Comparison of ENCODE assay signal across 1 fruit fly cellular context in the genomic region with DNA sequence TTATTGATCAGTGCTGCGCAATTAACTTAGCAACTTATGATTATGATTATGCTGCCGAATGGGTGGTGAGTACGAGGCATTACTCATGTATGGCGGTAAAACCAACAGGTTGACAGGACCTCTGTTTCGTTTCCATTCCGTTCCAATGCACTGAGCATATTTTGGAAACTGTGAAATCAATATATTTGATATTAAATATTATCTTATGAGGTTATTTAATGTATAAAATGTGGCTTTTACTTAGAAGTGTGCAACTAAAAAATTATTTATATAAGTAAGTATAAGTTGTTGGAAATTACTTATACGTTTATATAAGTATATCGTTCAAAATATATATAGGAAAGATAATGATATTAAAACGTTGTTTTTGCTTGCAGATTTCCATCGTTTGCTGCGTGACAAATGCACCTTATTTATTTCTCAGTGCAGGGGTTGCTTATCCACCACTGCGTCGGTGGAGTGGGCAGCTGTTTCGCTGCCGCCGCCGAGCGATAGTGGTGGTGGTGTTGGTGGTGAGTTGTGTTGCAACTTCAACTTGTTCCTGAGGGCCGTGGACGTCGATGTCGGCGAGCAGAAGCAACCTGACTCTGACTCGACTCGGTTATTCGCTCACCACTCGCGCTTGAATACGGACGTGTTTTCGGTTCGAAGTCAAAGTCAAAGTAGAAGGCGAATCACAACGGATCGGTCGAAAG.
TF ChIP-seq lines count a peak whose summit lies in the region.

A gene (plus strand): TSS at position 568 of the 695 bp plus-strand sequence.

TF ChIP-seq in whole organism, embryonic, 481 proteins besides CTCF, POLR2A, EP300 and RAD21 (continued from another document and continues in another):
- TF ChIP-seq klu (GFP tag; IDR thresholded peaks at IDR 0.05; lab: Robert Waterston, UW): no peak; the same call in 1 of the 2 replicates
- TF ChIP-seq CG4360 (GFP tag; IDR thresholded peaks at IDR 0.05; lab: Robert Waterston, UW): peak; percentile 39; the same call in 1 of the 2 replicates
- TF ChIP-seq D (optimal IDR thresholded peaks at IDR 0.05; lab: Kevin White, UChicago): no peak
- peak; percentile 89 for TF ChIP-seq D (GFP tag; optimal IDR thresholded peaks at IDR 0.05; lab: Kevin White, UChicago)
- TF ChIP-seq CG15073 (GFP tag; optimal IDR thresholded peaks at IDR 0.05; lab: Kevin White, UChicago): no peak
- TF ChIP-seq Oaz (GFP tag; IDR thresholded peaks at IDR 0.05; lab: Robert Waterston, UW): no peak
- TF ChIP-seq ken (GFP tag; IDR thresholded peaks at IDR 0.05; lab: Robert Waterston, UW): no peak; the same call in 2 of the 3 replicates
- peak; percentile 44 for TF ChIP-seq Aef1 (GFP tag; IDR thresholded peaks at IDR 0.05; lab: Robert Waterston, UW)
- TF ChIP-seq cad (GFP tag; optimal IDR thresholded peaks at IDR 0.05; lab: Kevin White, UChicago): no peak
- peak; percentile 80 for TF ChIP-seq CG1529 (GFP tag; optimal IDR thresholded peaks at IDR 0.05; lab: Kevin White, UChicago)
- TF ChIP-seq Trl (optimal IDR thresholded peaks at IDR 0.05; lab: Kevin White, UChicago): no peak
- TF ChIP-seq Trl (GFP tag; optimal IDR thresholded peaks at IDR 0.05; lab: Kevin White, UChicago): peak; percentile 24
- peak; percentile 86 for TF ChIP-seq Ssrp (tag; optimal IDR thresholded peaks at IDR 0.05; lab: Kevin White, UChicago)
- TF ChIP-seq trh (GFP tag; optimal IDR thresholded peaks at IDR 0.05; lab: Kevin White, UChicago): peak; percentile 32
- no peak for TF ChIP-seq CG1647 (GFP tag; optimal IDR thresholded peaks at IDR 0.05; lab: Kevin White, UChicago)
- TF ChIP-seq Dek (tag; optimal IDR thresholded peaks at IDR 0.05; lab: Kevin White, UChicago): peak; percentile 59
- peak; percentile 30 for TF ChIP-seq Ets97D (GFP tag; optimal IDR thresholded peaks at IDR 0.05; lab: Kevin White, UChicago)
- TF ChIP-seq Sry-β (GFP tag; optimal IDR thresholded peaks at IDR 0.05; lab: Kevin White, UChicago): peak; percentile 85
- peak; percentile 31 for TF ChIP-seq exex (tag; optimal IDR thresholded peaks at IDR 0.05; lab: Kevin White, UChicago)
- no peak for TF ChIP-seq Hey (tag; optimal IDR thresholded peaks at IDR 0.05; lab: Kevin White, UChicago)
- peak; percentile 55 for TF ChIP-seq psq (GFP tag; optimal IDR thresholded peaks at IDR 0.05; lab: Kevin White, UChicago)
- TF ChIP-seq pzg (GFP tag; optimal IDR thresholded peaks at IDR 0.05; lab: Kevin White, UChicago): no peak
- TF ChIP-seq Nf-YC (tag; optimal IDR thresholded peaks at IDR 0.05; lab: Kevin White, UChicago): peak; percentile 64
- no peak for TF ChIP-seq CG8944 (GFP tag; optimal IDR thresholded peaks at IDR 0.05; lab: Kevin White, UChicago)
- no peak for TF ChIP-seq GATAe (GFP tag; conservative IDR thresholded peaks at IDR 0.05; lab: Robert Waterston, UW)
- TF ChIP-seq NC2β (GFP tag; optimal IDR thresholded peaks at IDR 0.05; lab: Kevin White, UChicago): peak; percentile 53
- TF ChIP-seq CG15479 (GFP tag; optimal IDR thresholded peaks at IDR 0.05; lab: Kevin White, UChicago): peak; percentile 80
- TF ChIP-seq CG10543 (GFP tag; optimal IDR thresholded peaks at IDR 0.05; lab: Kevin White, UChicago): peak; percentile 53
- TF ChIP-seq sim (GFP tag; IDR thresholded peaks at IDR 0.05; lab: Robert Waterston, UW): no peak
- TF ChIP-seq shn (GFP tag; optimal IDR thresholded peaks at IDR 0.05; lab: Kevin White, UChicago): no peak
- peak; percentile 79 for TF ChIP-seq CG10959 (GFP tag; IDR thresholded peaks at IDR 0.05; lab: Robert Waterston, UW)
- TF ChIP-seq CG14860 (GFP tag; IDR thresholded peaks at IDR 0.05; lab: Robert Waterston, UW; ENCODE audit: partially characterized antibody): no peak
- no peak for TF ChIP-seq Elba2 (GFP tag; optimal IDR thresholded peaks at IDR 0.05; lab: Kevin White, UChicago)
- TF ChIP-seq ind (GFP tag; optimal IDR thresholded peaks at IDR 0.05; lab: Kevin White, UChicago): peak; percentile 73
- no peak for TF ChIP-seq Doc2 (GFP tag; IDR thresholded peaks at IDR 0.05; lab: Robert Waterston, UW)
- TF ChIP-seq ttk (GFP tag; IDR thresholded peaks at IDR 0.05; lab: Robert Waterston, UW): peak; percentile 62; the same call in 1 of the 2 replicates
- TF ChIP-seq hkb (optimal IDR thresholded peaks at IDR 0.05; lab: Kevin White, UChicago): no peak
- TF ChIP-seq hkb (GFP tag; IDR thresholded peaks at IDR 0.05; lab: Robert Waterston, UW): peak; percentile 65
- TF ChIP-seq Mrtf (GFP tag; IDR thresholded peaks at IDR 0.05; lab: Robert Waterston, UW): peak; percentile 65; the same call in 2 of the 3 replicates
- peak; percentile 85 for TF ChIP-seq row (GFP tag; IDR thresholded peaks at IDR 0.05; lab: Robert Waterston, UW)
- TF ChIP-seq btn (GFP tag; optimal IDR thresholded peaks at IDR 0.05; lab: Kevin White, UChicago): no peak
- no peak for TF ChIP-seq CG16863 (GFP tag; optimal IDR thresholded peaks at IDR 0.05; lab: Kevin White, UChicago)
- TF ChIP-seq Med (GFP tag; lab: Kevin White, UChicago): peak; percentile 87
- peak; percentile 91 for TF ChIP-seq phol (tag; optimal IDR thresholded peaks at IDR 0.05; lab: Kevin White, UChicago)
- peak; percentile 48 for TF ChIP-seq CG3838 (GFP tag; optimal IDR thresholded peaks at IDR 0.05; lab: Kevin White, UChicago)
- no peak for TF ChIP-seq CG9876 (GFP tag; optimal IDR thresholded peaks at IDR 0.05; lab: Kevin White, UChicago)
- peak; percentile 52 for TF ChIP-seq fd3F (GFP tag; optimal IDR thresholded peaks at IDR 0.05; lab: Kevin White, UChicago)
- peak; percentile 80 for TF ChIP-seq cwo (GFP tag; optimal IDR thresholded peaks at IDR 0.05; lab: Kevin White, UChicago)
- TF ChIP-seq Atf3 (GFP tag; optimal IDR thresholded peaks at IDR 0.05; lab: Kevin White, UChicago): no peak
- peak; percentile 49; the same call in 1 of the 2 replicates for TF ChIP-seq seq (GFP tag; IDR thresholded peaks at IDR 0.05; lab: Robert Waterston, UW)
- peak; percentile 84 for TF ChIP-seq CG1602 (GFP tag; optimal IDR thresholded peaks at IDR 0.05; lab: Kevin White, UChicago)
- no peak for TF ChIP-seq eyg (GFP tag; optimal IDR thresholded peaks at IDR 0.05; lab: Kevin White, UChicago)
- peak; percentile 76 for TF ChIP-seq Abd-B (GFP tag; optimal IDR thresholded peaks at IDR 0.05; lab: Kevin White, UChicago)
- no peak for TF ChIP-seq CG10321 (GFP tag; IDR thresholded peaks at IDR 0.05; lab: Robert Waterston, UW)
- peak; percentile 95 for TF ChIP-seq CG17829 (tag; optimal IDR thresholded peaks at IDR 0.05; lab: Kevin White, UChicago)
- TF ChIP-seq zfh2 (GFP tag; optimal IDR thresholded peaks at IDR 0.05; lab: Kevin White, UChicago): no peak
- no peak for TF ChIP-seq NC2α (GFP tag; optimal IDR thresholded peaks at IDR 0.05; lab: Kevin White, UChicago)
- peak; percentile 54 for TF ChIP-seq CG4854 (GFP tag; optimal IDR thresholded peaks at IDR 0.05; lab: Kevin White, UChicago)
- peak; percentile 81 for TF ChIP-seq CG17385 (GFP tag; optimal IDR thresholded peaks at IDR 0.05; lab: Kevin White, UChicago)
- peak; percentile 62 for TF ChIP-seq Atf6 (GFP tag; IDR thresholded peaks at IDR 0.05; lab: Robert Waterston, UW)
- TF ChIP-seq Hand (GFP tag; optimal IDR thresholded peaks at IDR 0.05; lab: Kevin White, UChicago): peak; percentile 73
- peak in 1 of 2 experiments; percentile 38 for TF ChIP-seq crp (GFP tag; optimal IDR thresholded peaks at IDR 0.05; lab: Kevin White, UChicago)
- peak; percentile 78 for TF ChIP-seq CG15011 (GFP tag; optimal IDR thresholded peaks at IDR 0.05; lab: Kevin White, UChicago)
- peak; percentile 49; the same call in 2 of the 3 replicates for TF ChIP-seq Opbp (GFP tag; IDR thresholded peaks at IDR 0.05; lab: Robert Waterston, UW; ENCODE audit: partially characterized antibody)
- no peak for TF ChIP-seq Taf1 (GFP tag; IDR thresholded peaks at IDR 0.05; lab: Robert Waterston, UW)
- peak; percentile 89 for TF ChIP-seq gsb-n (tag; optimal IDR thresholded peaks at IDR 0.05; lab: Kevin White, UChicago)
- no peak for TF ChIP-seq gcm2 (GFP tag; optimal IDR thresholded peaks at IDR 0.05; lab: Kevin White, UChicago)
- peak; percentile 73 for TF ChIP-seq oc (tag; optimal IDR thresholded peaks at IDR 0.05; lab: Kevin White, UChicago)
- no peak for TF ChIP-seq hb (GFP tag; IDR thresholded peaks at IDR 0.05; lab: Robert Waterston, UW; ENCODE audit: partially characterized antibody)
- no peak for TF ChIP-seq aop (GFP tag; IDR thresholded peaks at IDR 0.05; lab: Robert Waterston, UW)
- TF ChIP-seq Dip3 (GFP tag; optimal IDR thresholded peaks at IDR 0.05; lab: Kevin White, UChicago): no peak
- TF ChIP-seq CG10565 (GFP tag; optimal IDR thresholded peaks at IDR 0.05; lab: Kevin White, UChicago): peak; percentile 34
- TF ChIP-seq E2f2 (GFP tag; IDR thresholded peaks at IDR 0.05; lab: Robert Waterston, UW): no peak; the same call in 1 of the 2 replicates
- TF ChIP-seq CG30403 (GFP tag; optimal IDR thresholded peaks at IDR 0.05; lab: Kevin White, UChicago): peak; percentile 87
- TF ChIP-seq CG17802 (tag; optimal IDR thresholded peaks at IDR 0.05; lab: Kevin White, UChicago): peak; percentile 21
- no peak for TF ChIP-seq pho (GFP tag; optimal IDR thresholded peaks at IDR 0.05; lab: Kevin White, UChicago)
- peak; percentile 61 for TF ChIP-seq CG18476 (GFP tag; optimal IDR thresholded peaks at IDR 0.05; lab: Kevin White, UChicago)
- TF ChIP-seq HLH4C (GFP tag; IDR thresholded peaks at IDR 0.05; lab: Robert Waterston, UW; ENCODE audit: partially characterized antibody): no peak
- no peak for TF ChIP-seq tna (GFP tag; IDR thresholded peaks at IDR 0.05; lab: Robert Waterston, UW; ENCODE audit: partially characterized antibody)
- TF ChIP-seq Scr (GFP tag; IDR thresholded peaks at IDR 0.05; lab: Robert Waterston, UW; ENCODE audit: partially characterized antibody): peak; percentile 22; the same call in 1 of the 2 replicates
- TF ChIP-seq D19B (GFP tag; optimal IDR thresholded peaks at IDR 0.05; lab: Kevin White, UChicago): peak; percentile 47
- TF ChIP-seq CG11504 (tag; optimal IDR thresholded peaks at IDR 0.05; lab: Kevin White, UChicago): peak; percentile 89
- TF ChIP-seq CG10979 (tag; optimal IDR thresholded peaks at IDR 0.05; lab: Kevin White, UChicago): peak; percentile 94
- TF ChIP-seq CG13296 (GFP tag; optimal IDR thresholded peaks at IDR 0.05; lab: Kevin White, UChicago): peak; percentile 73
- peak; percentile 85 for TF ChIP-seq chm (GFP tag; IDR thresholded peaks at IDR 0.05; lab: Robert Waterston, UW)
- TF ChIP-seq Lim3 (GFP tag; IDR thresholded peaks at IDR 0.05; lab: Robert Waterston, UW): no peak
- TF ChIP-seq en (GFP tag; optimal IDR thresholded peaks at IDR 0.05; lab: Kevin White, UChicago): no peak
- TF ChIP-seq HLHmδ (GFP tag; optimal IDR thresholded peaks at IDR 0.05; lab: Kevin White, UChicago): peak; percentile 96
- TF ChIP-seq vvl (GFP tag; IDR thresholded peaks at IDR 0.05; lab: Robert Waterston, UW): peak; percentile 74
- peak; percentile 86 for TF ChIP-seq CG13424 (tag; optimal IDR thresholded peaks at IDR 0.05; lab: Kevin White, UChicago)
- TF ChIP-seq tup (GFP tag; optimal IDR thresholded peaks at IDR 0.05; lab: Kevin White, UChicago): peak; percentile 52
- no peak for TF ChIP-seq schlank (tag; optimal IDR thresholded peaks at IDR 0.05; lab: Kevin White, UChicago)
- TF ChIP-seq Hmx (GFP tag; optimal IDR thresholded peaks at IDR 0.05; lab: Kevin White, UChicago): no peak
- TF ChIP-seq CG34376 (GFP tag; optimal IDR thresholded peaks at IDR 0.05; lab: Kevin White, UChicago): peak; percentile 22
- no peak for TF ChIP-seq ERR (GFP tag; optimal IDR thresholded peaks at IDR 0.05; lab: Kevin White, UChicago)
- peak; percentile 85 for TF ChIP-seq tin (GFP tag; optimal IDR thresholded peaks at IDR 0.05; lab: Kevin White, UChicago)
- no peak for TF ChIP-seq CG13624 (GFP tag; optimal IDR thresholded peaks at IDR 0.05; lab: Kevin White, UChicago)
- TF ChIP-seq ap (GFP tag; IDR thresholded peaks at IDR 0.05; lab: Robert Waterston, UW): no peak
- peak; percentile 83 for TF ChIP-seq Chrac-16 (GFP tag; optimal IDR thresholded peaks at IDR 0.05; lab: Kevin White, UChicago)
- TF ChIP-seq CG33213 (GFP tag; optimal IDR thresholded peaks at IDR 0.05; lab: Kevin White, UChicago): no peak
- TF ChIP-seq CG11247 (GFP tag; IDR thresholded peaks at IDR 0.05; lab: Robert Waterston, UW): no peak
- 0 out of 2 replicates have a peak, but pooled peaks have one; percentile 18 for TF ChIP-seq sob (GFP tag; IDR thresholded peaks at IDR 0.05; lab: Robert Waterston, UW)
- TF ChIP-seq usp (GFP tag; optimal IDR thresholded peaks at IDR 0.05; lab: Kevin White, UChicago): no peak
- TF ChIP-seq dm (GFP tag; optimal IDR thresholded peaks at IDR 0.05; lab: Kevin White, UChicago): no peak
- TF ChIP-seq pnt (GFP tag; optimal IDR thresholded peaks at IDR 0.05; lab: Kevin White, UChicago): peak; percentile 28
- no peak for TF ChIP-seq bigmax (GFP tag; optimal IDR thresholded peaks at IDR 0.05; lab: Kevin White, UChicago)
- TF ChIP-seq CG30431 (GFP tag; optimal IDR thresholded peaks at IDR 0.05; lab: Kevin White, UChicago): peak; percentile 82
- peak; percentile 86 for TF ChIP-seq CG18619 (GFP tag; optimal IDR thresholded peaks at IDR 0.05; lab: Kevin White, UChicago)
- TF ChIP-seq Ravus (GFP tag; IDR thresholded peaks at IDR 0.05; lab: Robert Waterston, UW): peak; percentile 34
- TF ChIP-seq caup (GFP tag; optimal IDR thresholded peaks at IDR 0.05; lab: Kevin White, UChicago; ENCODE audit: severe bottlenecking): peak; percentile 79
- peak; percentile 67 for TF ChIP-seq CG6854 (GFP tag; optimal IDR thresholded peaks at IDR 0.05; lab: Kevin White, UChicago)
- TF ChIP-seq bbx (GFP tag; IDR thresholded peaks at IDR 0.05; lab: Robert Waterston, UW; ENCODE audit: partially characterized antibody): peak; percentile 45
- TF ChIP-seq BtbVII (GFP tag; optimal IDR thresholded peaks at IDR 0.05; lab: Kevin White, UChicago): peak; percentile 74
- TF ChIP-seq CG5180 (GFP tag; optimal IDR thresholded peaks at IDR 0.05; lab: Kevin White, UChicago): peak; percentile 96
- TF ChIP-seq CG9727 (GFP tag; optimal IDR thresholded peaks at IDR 0.05; lab: Kevin White, UChicago): peak; percentile 96
- no peak for TF ChIP-seq CG4282 (GFP tag; optimal IDR thresholded peaks at IDR 0.05; lab: Kevin White, UChicago)
- peak; percentile 69 for TF ChIP-seq CG4820 (GFP tag; optimal IDR thresholded peaks at IDR 0.05; lab: Kevin White, UChicago)
- TF ChIP-seq CG15514 (GFP tag; optimal IDR thresholded peaks at IDR 0.05; lab: Kevin White, UChicago): peak; percentile 52
- TF ChIP-seq CG8281 (tag; optimal IDR thresholded peaks at IDR 0.05; lab: Kevin White, UChicago): peak; percentile 53
- TF ChIP-seq HLH54F (GFP tag; optimal IDR thresholded peaks at IDR 0.05; lab: Kevin White, UChicago): peak; percentile 19
- TF ChIP-seq CG9215 (GFP tag; IDR thresholded peaks at IDR 0.05; lab: Robert Waterston, UW): peak; percentile 57
- TF ChIP-seq nau (GFP tag; optimal IDR thresholded peaks at IDR 0.05; lab: Kevin White, UChicago): peak; percentile 76
- no peak for TF ChIP-seq CG11398 (GFP tag; optimal IDR thresholded peaks at IDR 0.05; lab: Kevin White, UChicago)
